Worm (Caenorhabditis elegans): ENCODE data around the gene famh-161.

DNA sequence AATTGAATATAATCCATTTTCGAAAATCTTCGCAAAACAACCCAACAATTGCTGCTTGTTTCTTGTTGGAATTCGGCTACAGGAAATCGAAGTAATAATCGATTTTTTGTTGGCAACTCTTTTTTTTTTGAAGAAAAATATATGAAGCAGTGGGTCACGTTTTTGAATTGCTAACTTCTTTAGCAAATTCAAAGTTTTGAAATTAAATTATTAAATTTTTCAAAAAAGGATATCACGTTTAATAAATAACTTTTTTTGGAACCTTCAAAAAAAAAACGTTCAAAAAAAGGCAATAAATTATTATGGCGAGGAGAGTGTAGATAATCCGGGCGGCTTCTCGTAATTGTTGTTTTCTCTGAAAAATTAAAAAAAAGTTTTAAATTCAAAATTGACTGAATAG lies 2.2 kb upstream of the famh-161 start, which contains the start of gene Y38H6C.15:
- no peak for TF ChIP-seq ztf-18 (tag; optimal IDR thresholded peaks at IDR 0.05)
- TF ChIP-seq snpc-4 (GFP tag; optimal IDR thresholded peaks at IDR 0.05) = no peak
- no peak for TF ChIP-seq snpc-4 (tag; optimal IDR thresholded peaks at IDR 0.05)
- TF ChIP-seq Y67H2A.10 (GFP tag; conservative IDR thresholded peaks at IDR 0.05) = no peak
- no peak for TF ChIP-seq somi-1 (GFP tag; optimal IDR thresholded peaks at IDR 0.05)
- TF ChIP-seq gei-17 (GFP tag; optimal IDR thresholded peaks at IDR 0.05) = no peak
- TF ChIP-seq ceh-58 (GFP tag; IDR thresholded peaks at IDR 0.05) = no peak
- TF ChIP-seq F33H1.4 (GFP tag; IDR thresholded peaks at IDR 0.05) = no peak
- no peak for TF ChIP-seq F23B12.7 (tag; optimal IDR thresholded peaks at IDR 0.05; ENCODE audit: insufficient read depth)
- no peak for TF ChIP-seq unc-62 (GFP tag; optimal IDR thresholded peaks at IDR 0.05)
- no peak for TF ChIP-seq hrde-1 (tag; optimal IDR thresholded peaks at IDR 0.05; ENCODE audit: borderline replicate concordance)
